Worm (Caenorhabditis elegans) whole organism, late embryonic: ENCODE results near the gene dhc-4.

Experiments
- C08G9.2 ChIP-seq: sonication (generic microtip); optimal IDR thresholded peaks from 2 replicates; lab custom pipeline; 2016; ENCODE audit warnings: mild to moderate bottlenecking, missing genetic modification characterization, moderate library complexity, missing compliant biosample characterization
- K02D7.2 ChIP-seq: sonication (generic microtip); optimal IDR thresholded peaks from 2 replicates; lab custom pipeline; 2017; ENCODE audit warnings: mild to moderate bottlenecking, missing genetic modification characterization, missing compliant biosample characterization
- K09A11.1 ChIP-seq: sonication (generic microtip); optimal IDR thresholded peaks from 2 replicates; lab custom pipeline; 2017; ENCODE audit warnings: antibody characterized with exemption, mild to moderate bottlenecking, missing genetic modification characterization, missing compliant biosample characterization; ENCODE audit not compliant: insufficient read depth
- ahr-1 ChIP-seq: sonication (generic microtip); optimal IDR thresholded peaks from 2 replicates; lab custom pipeline; 2016; ENCODE audit warnings: missing genetic modification characterization, missing compliant biosample characterization
- ama-1 ChIP-seq: fragments of 150-350 bp; optimal IDR thresholded peaks from 2 replicates; lab custom pipeline; 2014
- ceh-18 ChIP-seq: sonication (generic microtip); optimal IDR thresholded peaks from 2 replicates; lab custom pipeline; 2016; ENCODE audit warnings: missing genetic modification characterization, missing compliant biosample characterization
- ceh-19 ChIP-seq: fragments of 200-800 bp; sonication (Bioruptor generic); optimal IDR thresholded peaks from 2 replicates; lab custom pipeline; 2018; ENCODE audit warnings: mild to moderate bottlenecking, missing genetic modification characterization, missing compliant biosample characterization
- ceh-2 ChIP-seq: sonication (generic microtip); optimal IDR thresholded peaks from 2 replicates; lab custom pipeline; 2016; ENCODE audit warnings: missing genotype, missing genetic modification characterization, missing compliant biosample characterization
- ceh-30 ChIP-seq: fragments of 150-350 bp; optimal IDR thresholded peaks from 2 replicates; lab custom pipeline; 2014; ENCODE audit warnings: missing biosample characterization, missing genetic modification characterization
- ceh-34 ChIP-seq: sonication (generic microtip); optimal IDR thresholded peaks from 2 replicates; lab custom pipeline; 2016; ENCODE audit warnings: mild to moderate bottlenecking, missing genetic modification characterization, missing compliant biosample characterization
- ceh-45 ChIP-seq: fragments of 200-800 bp; sonication (Bioruptor generic); IDR thresholded peaks from 2 replicates; pipeline ENCODE4 v1.3.6; 2022; ENCODE audit warnings: missing genetic modification reagents, missing genetic modification characterization, missing compliant biosample characterization
- ceh-48 ChIP-seq: sonication (generic microtip); optimal IDR thresholded peaks from 2 replicates; lab custom pipeline; 2016; ENCODE audit warnings: missing genetic modification characterization, inconsistent platforms, missing compliant biosample characterization
- ceh-6 ChIP-seq: fragments of 200-800 bp; sonication (Bioruptor generic); optimal IDR thresholded peaks from 2 replicates; lab custom pipeline; 2018; ENCODE audit warnings: mild to moderate bottlenecking, missing genetic modification characterization, missing compliant biosample characterization
- che-1 ChIP-seq: sonication (generic microtip); optimal IDR thresholded peaks from 2 replicates; lab custom pipeline; 2016; ENCODE audit warnings: mild to moderate bottlenecking, missing genetic modification characterization, missing compliant biosample characterization
- dve-1 ChIP-seq: sonication (generic microtip); optimal IDR thresholded peaks from 2 replicates; lab custom pipeline; 2017; ENCODE audit warnings: antibody characterized with exemption, mild to moderate bottlenecking, missing genetic modification characterization, missing compliant biosample characterization
- ets-4 ChIP-seq: sonication (generic microtip); optimal IDR thresholded peaks from 2 replicates; lab custom pipeline; 2016; ENCODE audit warnings: missing genetic modification characterization, missing compliant biosample characterization
- eyg-1 ChIP-seq: sonication (generic microtip); optimal IDR thresholded peaks from 2 replicates; lab custom pipeline; 2016; ENCODE audit warnings: missing genotype, missing genetic modification characterization, missing compliant biosample characterization
- fax-1 ChIP-seq: sonication (generic microtip); optimal IDR thresholded peaks from 2 replicates; lab custom pipeline; 2016; ENCODE audit warnings: missing genotype, missing genetic modification characterization, missing compliant biosample characterization
- fkh-10 ChIP-seq: fragments of 150-350 bp; optimal IDR thresholded peaks from 2 replicates; lab custom pipeline; 2014; ENCODE audit warnings: missing biosample characterization, missing genetic modification reagents, missing genetic modification characterization
- fkh-6 ChIP-seq: sonication (generic microtip); optimal IDR thresholded peaks from 2 replicates; lab custom pipeline; 2016; ENCODE audit warnings: missing genetic modification characterization, missing compliant biosample characterization
- gmeb-2 ChIP-seq: sonication (generic microtip); optimal IDR thresholded peaks from 2 replicates; lab custom pipeline; 2016; ENCODE audit warnings: missing genetic modification characterization, inconsistent platforms, missing compliant biosample characterization
- hlh-15 ChIP-seq: sonication (generic microtip); optimal IDR thresholded peaks from 2 replicates; lab custom pipeline; 2016; ENCODE audit warnings: missing genetic modification characterization, missing compliant biosample characterization
- lin-11 ChIP-seq: fragments of 200-800 bp; sonication (Bioruptor generic); optimal IDR thresholded peaks from 2 replicates; lab custom pipeline; 2018; ENCODE audit warnings: mild to moderate bottlenecking, missing genetic modification characterization, missing compliant biosample characterization
- nfya-1 ChIP-seq: sonication (generic microtip); optimal IDR thresholded peaks from 2 replicates; lab custom pipeline; 2017; ENCODE audit warnings: missing genetic modification characterization, mild to moderate bottlenecking, missing compliant biosample characterization, antibody characterized with exemption, moderate library complexity
- nhr-232 ChIP-seq: sonication (generic microtip); optimal IDR thresholded peaks from 2 replicates; lab custom pipeline; 2016; ENCODE audit warnings: missing genetic modification characterization, missing compliant biosample characterization
- npax-4 ChIP-seq: sonication (generic microtip); optimal IDR thresholded peaks from 2 replicates; lab custom pipeline; 2016; ENCODE audit warnings: missing genetic modification characterization, missing compliant biosample characterization
- pax-1 ChIP-seq: fragments of 150-350 bp; optimal IDR thresholded peaks from 2 replicates; lab custom pipeline; 2014; ENCODE audit warnings: missing biosample characterization, missing genetic modification characterization
- pha-4 ChIP-seq: fragments of 150-350 bp; optimal IDR thresholded peaks from 2 replicates; lab custom pipeline; 2018; ENCODE audit warnings: missing biosample characterization, missing genetic modification reagents, missing genetic modification characterization
- pros-1 ChIP-seq: fragments of 150-350 bp; optimal IDR thresholded peaks from 2 replicates; lab custom pipeline; 2014; ENCODE audit warnings: missing biosample characterization, missing genetic modification reagents, missing genetic modification characterization
- sdc-2 ChIP-seq: sonication (generic microtip); optimal IDR thresholded peaks from 2 replicates; lab custom pipeline; 2016; ENCODE audit warnings: missing genotype, missing genetic modification characterization, missing compliant biosample characterization
- sox-4 ChIP-seq: sonication (generic microtip); optimal IDR thresholded peaks from 2 replicates; lab custom pipeline; 2017; ENCODE audit warnings: mild to moderate bottlenecking, missing genetic modification characterization, inconsistent platforms, missing compliant biosample characterization
- tbx-2 ChIP-seq: sonication (generic microtip); optimal IDR thresholded peaks from 2 replicates; lab custom pipeline; 2016; ENCODE audit warnings: missing genetic modification characterization, missing compliant biosample characterization
- unc-3 ChIP-seq, 2 experiments: fragments of 200-800 bp in 1 of 2; sonication (Bioruptor generic) in 1 of 2; sonication (generic microtip) in 1 of 2; conservative IDR thresholded peaks in 1 of 2; optimal IDR thresholded peaks in 1 of 2; 2 replicates each; pipeline versions ENCODE4 v1.3.6 to Lab custom; 2016 to 2022; ENCODE audit warnings: missing compliant biosample characterization in 2 of 2, missing genetic modification characterization in 2 of 2, missing genetic modification reagents in 1 of 2
- unc-42 ChIP-seq: sonication (generic microtip); optimal IDR thresholded peaks from 2 replicates; lab custom pipeline; 2016; ENCODE audit warnings: missing genotype, missing genetic modification characterization, missing compliant biosample characterization
- unc-55 ChIP-seq: sonication (generic microtip); optimal IDR thresholded peaks from 2 replicates; lab custom pipeline; 2017; ENCODE audit warnings: missing biosample characterization, missing genetic modification reagents, missing genetic modification characterization

dhc-4 gene

ce11 chrIII:10953160-10953559 lies 16.6 kb upstream of the dhc-4 start, which contains the start of gene zig-5:
Gene zig-5, minus strand, starts transcription at chrIII:10953508.
- TF ChIP-seq tbx-2 (no peak), ceh-45 (GFP tag; lab: Robert Waterston, UW) (no peak), unc-42 (no peak), nhr-232 (tag; lab: Kevin White, UChicago) (no peak), fax-1 (tag; lab: Kevin White, UChicago) (no peak), pros-1 (tag; lab: Kevin White, UChicago) (no peak), pha-4 (tag; lab: Kevin White, UChicago) (no peak), K02D7.2 (no peak), eyg-1 (tag; lab: Kevin White, UChicago) (no peak), sox-4 (tag; lab: Kevin White, UChicago) (no peak), fkh-10 (no peak), ahr-1 (tag; lab: Kevin White, UChicago) (no peak), ceh-2 (tag; lab: Kevin White, UChicago) (no peak), ceh-48 (tag; lab: Kevin White, UChicago) (no peak), C08G9.2 (tag; lab: Kevin White, UChicago) (no peak), ama-1 (lab: Kevin White, UChicago) (no peak), nfya-1 (tag; lab: Kevin White, UChicago) (no peak), lin-11 (tag; lab: Kevin White, UChicago) (no peak)

ce11 chrIII:10957236-10957635 lies 12.5 kb upstream of the dhc-4 start:
- TF ChIP-seq ceh-34 (tag; lab: Kevin White, UChicago), result no peak
- no peak for TF ChIP-seq npax-4 (tag; lab: Kevin White, UChicago)
- no peak for TF ChIP-seq hlh-15 (tag; lab: Kevin White, UChicago)
- TF ChIP-seq C08G9.2 (tag; lab: Kevin White, UChicago), result no peak
- TF ChIP-seq dve-1 (tag; lab: Kevin White, UChicago), result no peak
- no peak for TF ChIP-seq eyg-1 (tag; lab: Kevin White, UChicago)
- TF ChIP-seq ets-4 (tag; lab: Kevin White, UChicago), result no peak
- TF ChIP-seq che-1, result no peak
- TF ChIP-seq nfya-1 (tag; lab: Kevin White, UChicago), result no peak
- TF ChIP-seq unc-3 (GFP tag; conservative IDR thresholded peaks at IDR 0.05; lab: Robert Waterston, UW), result no peak
- no peak for TF ChIP-seq unc-3 (tag; optimal IDR thresholded peaks at IDR 0.05; lab: Kevin White, UChicago)
- TF ChIP-seq ceh-6, result no peak
- no peak for TF ChIP-seq ceh-18 (tag; lab: Kevin White, UChicago)
- TF ChIP-seq, all 69 proteins: peak for 0

- TF ChIP-seq ceh-30 (tag; lab: Kevin White, UChicago) (no peak), nhr-232 (tag; lab: Kevin White, UChicago) (no peak), unc-55 (GFP tag; lab: Kevin White, UChicago) (peak; percentile 59)
Observed at ce11 chrIII:10957710-10958109, 12.0 kb upstream of the dhc-4 start.

- TF ChIP-seq sdc-2, result no peak
- TF ChIP-seq unc-3 (GFP tag; conservative IDR thresholded peaks at IDR 0.05; lab: Robert Waterston, UW), result no peak
- no peak for TF ChIP-seq unc-3 (tag; optimal IDR thresholded peaks at IDR 0.05; lab: Kevin White, UChicago)
- TF ChIP-seq K09A11.1 (tag; lab: Kevin White, UChicago), result no peak
- no peak for TF ChIP-seq fkh-6 (tag; lab: Kevin White, UChicago)
- no peak for TF ChIP-seq ahr-1 (tag; lab: Kevin White, UChicago)
- no peak for TF ChIP-seq gmeb-2 (tag; lab: Kevin White, UChicago)
- TF ChIP-seq ceh-19 (GFP tag; lab: Kevin White, UChicago), result no peak
- no peak for TF ChIP-seq pax-1
Observed at ce11 chrIII:10960387-10960786, 9.4 kb upstream of the dhc-4 start.
